Fruit fly (Drosophila melanogaster): Measurements from ENCODE around the gene CG31524.

DNA sequence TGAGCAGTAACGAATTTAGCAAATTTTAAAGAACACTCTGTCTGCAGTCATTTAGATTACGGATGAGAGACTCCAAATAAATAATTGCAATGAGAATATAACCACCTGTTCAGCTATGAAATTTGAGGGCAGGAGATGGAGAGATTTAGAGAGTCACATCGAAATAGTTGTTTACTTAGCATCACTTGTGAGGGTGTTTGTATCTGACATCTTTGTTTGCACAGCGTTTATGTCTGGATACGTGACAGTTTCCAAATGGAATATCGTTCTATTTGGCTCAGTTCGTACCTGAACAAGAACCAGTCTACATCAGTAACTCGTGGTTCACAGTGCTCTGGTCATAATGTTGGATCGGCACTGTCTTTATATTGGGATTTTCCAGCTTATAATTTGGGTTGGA lies 24.4 kb downstream of the CG31524 start, which contains the start of gene PH4alphaSG2:
- no peak for TF ChIP-seq CG7101 (tag; optimal IDR thresholded peaks at IDR 0.05)
- no peak for TF ChIP-seq bab1 (GFP tag; optimal IDR thresholded peaks at IDR 0.05)
- TF ChIP-seq cic (GFP tag; optimal IDR thresholded peaks at IDR 0.05) = no peak
- no peak for TF ChIP-seq CG12768 (GFP tag; optimal IDR thresholded peaks at IDR 0.05)
- no peak for TF ChIP-seq CG7045 (GFP tag; optimal IDR thresholded peaks at IDR 0.05)
- TF ChIP-seq CG5204 (GFP tag; optimal IDR thresholded peaks at IDR 0.05) = no peak
